Worm (Caenorhabditis elegans) whole organism, L4 larva: ENCODE measurements around the gene inft-2.

ENCODE experiments used
- T20F7.1 ChIP-seq: fragments of 200-800 bp; sonication (Bioruptor generic); optimal IDR thresholded peaks from 2 replicates; lab custom pipeline; 2018; ENCODE audit warnings: mild to moderate bottlenecking, missing genetic modification characterization, missing compliant biosample characterization
- T26A8.4 ChIP-seq: fragments of 200-800 bp; sonication (Bioruptor generic); IDR thresholded peaks from 2 replicates; pipeline ENCODE4 v1.3.6; 2022; ENCODE audit warnings: missing genetic modification characterization, missing compliant biosample characterization
- Y105C5A.15 ChIP-seq: fragments of 200-800 bp; sonication (Bioruptor generic); IDR thresholded peaks from 2 replicates; pipeline ENCODE4 v1.3.6; 2022; ENCODE audit warnings: missing genetic modification characterization, missing compliant biosample characterization
- Y48G9A.11 ChIP-seq: fragments of 200-800 bp; sonication (Bioruptor generic); IDR thresholded peaks from 2 replicates; pipeline ENCODE4 v1.3.6; 2022; ENCODE audit warnings: missing genetic modification reagents, missing genetic modification characterization, missing compliant biosample characterization
- ZK337.2 ChIP-seq: fragments of 200-800 bp; sonication (Bioruptor generic); IDR thresholded peaks from 2 replicates; pipeline ENCODE4 v1.3.6; 2022; ENCODE audit warnings: missing genetic modification reagents, missing genetic modification characterization, missing compliant biosample characterization
- aha-1 ChIP-seq: fragments of 150-350 bp; peaks from one replicate; lab custom pipeline; 2014; ENCODE audit warnings: missing biosample characterization, missing genetic modification characterization
- ama-1 ChIP-seq: fragments of 150-350 bp; optimal IDR thresholded peaks from 2 replicates; lab custom pipeline; 2014; ENCODE audit warnings: inconsistent platforms, mixed read lengths
- arid-1 ChIP-seq: fragments of 200-800 bp; sonication (Bioruptor generic); conservative IDR thresholded peaks from 2 replicates; pipeline ENCODE4 v1.3.6; 2022; ENCODE audit warnings: missing genetic modification reagents, missing genetic modification characterization, missing compliant biosample characterization
- ceh-82 ChIP-seq: sonication (generic microtip); optimal IDR thresholded peaks from 2 replicates; lab custom pipeline; 2017; ENCODE audit warnings: missing biosample characterization, missing genetic modification characterization
- daf-19 ChIP-seq: fragments of 200-800 bp; sonication (Bioruptor generic); conservative IDR thresholded peaks from 2 replicates; pipeline ENCODE4 v1.3.6; 2022; ENCODE audit warnings: missing genetic modification characterization, missing compliant biosample characterization
- daf-8 ChIP-seq: fragments of 200-800 bp; sonication (Bioruptor generic); IDR thresholded peaks from 2 replicates; pipeline ENCODE4 v1.3.6; 2022; ENCODE audit warnings: missing genetic modification characterization, missing compliant biosample characterization
- dpl-1 ChIP-seq: fragments of 150-350 bp; optimal IDR thresholded peaks from 2 replicates; lab custom pipeline; 2014; ENCODE audit warnings: missing biosample characterization, missing genetic modification reagents, missing genetic modification characterization
- dve-1 ChIP-seq: sonication (generic microtip); optimal IDR thresholded peaks from 2 replicates; lab custom pipeline; 2017; ENCODE audit warnings: antibody characterized with exemption, mild to moderate bottlenecking, missing genetic modification characterization, missing compliant biosample characterization; ENCODE audit not compliant: insufficient read depth
- fkh-10 ChIP-seq: fragments of 150-350 bp; optimal IDR thresholded peaks from 2 replicates; lab custom pipeline; 2014; ENCODE audit warnings: missing biosample characterization, missing genetic modification reagents, missing genetic modification characterization
- fos-1 ChIP-seq: fragments of 150-350 bp; optimal IDR thresholded peaks from 2 replicates; lab custom pipeline; 2014; ENCODE audit warnings: missing biosample characterization, missing genetic modification characterization
- hlh-11 ChIP-seq: fragments of 200-800 bp; sonication (Bioruptor generic); optimal IDR thresholded peaks from 2 replicates; lab custom pipeline; 2018; ENCODE audit warnings: mild to moderate bottlenecking, missing genetic modification characterization, missing compliant biosample characterization
- hlh-30 ChIP-seq: sonication (generic microtip); optimal IDR thresholded peaks from 2 replicates; lab custom pipeline; 2017; ENCODE audit warnings: antibody characterized with exemption, mild to moderate bottlenecking, missing genetic modification characterization, missing compliant biosample characterization; ENCODE audit not compliant: insufficient read depth
- jun-1 ChIP-seq: fragments of 150-350 bp; optimal IDR thresholded peaks from 2 replicates; lab custom pipeline; 2014; ENCODE audit warnings: missing biosample characterization, missing genetic modification reagents, missing genetic modification characterization
- lim-7 ChIP-seq: fragments of 200-800 bp; sonication (Bioruptor generic); IDR thresholded peaks from 2 replicates; pipeline ENCODE4 v1.3.6; 2022; ENCODE audit warnings: missing genetic modification characterization, missing compliant biosample characterization
- lin-15B ChIP-seq: fragments of 150-350 bp; sonication (generic microtip); optimal IDR thresholded peaks from 3 replicates; lab custom pipeline; 2014; ENCODE audit warnings: missing biosample characterization, missing genetic modification characterization
- lin-29 ChIP-seq: fragments of 200-800 bp; sonication (Bioruptor generic); IDR thresholded peaks from 2 replicates; pipeline ENCODE4 v1.3.6; 2022; ENCODE audit warnings: missing genetic modification reagents, missing genetic modification characterization, missing compliant biosample characterization
- lin-38 ChIP-seq: fragments of 200-800 bp; sonication (Bioruptor generic); IDR thresholded peaks from 2 replicates; pipeline ENCODE4 v1.3.6; 2022; ENCODE audit warnings: missing genetic modification reagents, missing genetic modification characterization, missing compliant biosample characterization
- lsy-2 ChIP-seq, 2 experiments: fragments of 150-350 bp in 1 of 2; sonication (generic microtip) in 1 of 2; optimal IDR thresholded peaks; 2 replicates each; lab custom pipeline; 2014 to 2017; ENCODE audit warnings: missing biosample characterization in 2 of 2, missing genetic modification characterization in 2 of 2
- mep-1 ChIP-seq: fragments of 150-350 bp; sonication (generic microtip); optimal IDR thresholded peaks from 3 replicates; lab custom pipeline; 2014; ENCODE audit warnings: missing biosample characterization, missing genetic modification characterization
- mes-2 ChIP-seq: sonication (generic microtip); optimal IDR thresholded peaks from 2 replicates; lab custom pipeline; 2016; ENCODE audit warnings: missing genotype, mild to moderate bottlenecking, missing genetic modification characterization, missing compliant biosample characterization; ENCODE audit not compliant: poor library complexity, severe bottlenecking
- nhr-102 ChIP-seq: sonication (generic microtip); optimal IDR thresholded peaks from 2 replicates; lab custom pipeline; 2016; ENCODE audit warnings: mild to moderate bottlenecking, missing genetic modification characterization, moderate library complexity, missing compliant biosample characterization
- nhr-28 ChIP-seq: fragments of 150-350 bp; optimal IDR thresholded peaks from 2 replicates; lab custom pipeline; 2014; ENCODE audit warnings: missing biosample characterization, missing genetic modification characterization
- nhr-41 ChIP-seq: fragments of 200-800 bp; sonication (Bioruptor generic); IDR thresholded peaks from 2 replicates; pipeline ENCODE4 v1.3.6; 2022; ENCODE audit warnings: missing genetic modification reagents, missing genetic modification characterization, missing compliant biosample characterization
- nhr-42 ChIP-seq: fragments of 200-800 bp; sonication (Bioruptor generic); IDR thresholded peaks from 2 replicates; pipeline ENCODE4 v1.3.6; 2022; ENCODE audit warnings: missing genetic modification characterization, missing compliant biosample characterization
- nhr-6 ChIP-seq: fragments of 150-350 bp; optimal IDR thresholded peaks from 2 replicates; lab custom pipeline; 2014; ENCODE audit warnings: missing biosample characterization, missing genetic modification characterization
- php-3 ChIP-seq: fragments of 200-800 bp; sonication (Bioruptor generic); IDR thresholded peaks from 2 replicates; pipeline ENCODE4 v1.3.6; 2022; ENCODE audit warnings: missing genetic modification reagents, missing genetic modification characterization, missing compliant biosample characterization
- pqm-1 ChIP-seq: sonication (generic microtip); optimal IDR thresholded peaks from 2 replicates; lab custom pipeline; 2017; ENCODE audit warnings: missing biosample characterization, missing genetic modification characterization
- rbr-2 ChIP-seq: sonication (generic microtip); optimal IDR thresholded peaks from 2 replicates; lab custom pipeline; 2016; ENCODE audit warnings: missing genotype, missing genetic modification characterization, missing compliant biosample characterization
- saeg-2 ChIP-seq: fragments of 200-800 bp; sonication (Bioruptor generic); IDR thresholded peaks from 2 replicates; pipeline ENCODE4 v1.3.6; 2022; ENCODE audit warnings: missing genetic modification reagents, missing genetic modification characterization, missing compliant biosample characterization
- set-16 ChIP-seq: fragments of 200-800 bp; sonication (Bioruptor generic); IDR thresholded peaks from 2 replicates; pipeline ENCODE4 v1.3.6; 2022; ENCODE audit warnings: missing genetic modification reagents, missing genetic modification characterization, missing compliant biosample characterization
- snpc-4 ChIP-seq: fragments of 150-350 bp; optimal IDR thresholded peaks from 2 replicates; lab custom pipeline; 2014; ENCODE audit warnings: missing biosample characterization, missing genetic modification characterization
- tag-97 ChIP-seq: fragments of 200-800 bp; sonication (Bioruptor generic); IDR thresholded peaks from 2 replicates; pipeline ENCODE4 v1.3.6; 2022; ENCODE audit warnings: missing genetic modification characterization, missing compliant biosample characterization
- tra-1 ChIP-seq: fragments of 200-800 bp; sonication (Bioruptor generic); IDR thresholded peaks from 2 replicates; pipeline ENCODE4 v1.3.6; 2022; ENCODE audit warnings: missing genetic modification reagents, missing genetic modification characterization, missing compliant biosample characterization
- unc-62 ChIP-seq, 3 experiments: fragments of 150-350 bp in 1 of 3; sonication (generic microtip); optimal IDR thresholded peaks in 2 of 3; peaks in 1 of 3; 1 replicate in 1 of 3; 2 replicates in 2 of 3; lab custom pipeline; 2014 to 2017; ENCODE audit warnings: missing biosample characterization in 3 of 3, missing genetic modification characterization in 3 of 3, missing genetic modification reagents in 3 of 3, missing genotype in 1 of 3
- vab-7 ChIP-seq: fragments of 200-800 bp; sonication (Bioruptor generic); IDR thresholded peaks from 2 replicates; pipeline ENCODE4 v1.3.6; 2022; ENCODE audit warnings: missing genetic modification reagents, missing genetic modification characterization, missing compliant biosample characterization
- ztf-7 ChIP-seq: fragments of 150-350 bp; optimal IDR thresholded peaks from 2 replicates; lab custom pipeline; 2014; ENCODE audit warnings: missing biosample characterization, missing genetic modification characterization

Gene inft-2

ce11 chrV:12967925-12968327 is 34.2 kb upstream of the inft-2 start, which contains the start of gene R186.8 (continued):
- TF ChIP-seq nhr-42 (GFP tag; lab: Robert Waterston, UW), result peak; percentile 88
- TF ChIP-seq hlh-30 (tag; lab: Kevin White, UChicago), result peak; percentile 43
- TF ChIP-seq lin-29 (GFP tag; lab: Robert Waterston, UW), result peak; percentile 70
- 0 out of 2 replicates have a peak, but pooled peaks have one; percentile 10 for TF ChIP-seq lim-7
- peak; percentile 92 for TF ChIP-seq T20F7.1 (GFP tag; lab: Kevin White, UChicago)
- TF ChIP-seq hlh-11 (tag; lab: Kevin White, UChicago), result peak; percentile 79

ce11 chrV:12968555-12968954 is 33.6 kb upstream of the inft-2 start, which contains the start of gene lin-46:
Gene lin-46 (plus strand): TSS chrV:12968855.
- TF ChIP-seq fos-1 (no peak), pqm-1 (tag; lab: Kevin White, UChicago) (no peak), nhr-102 (tag; lab: Kevin White, UChicago) (no peak)

- TF ChIP-seq nhr-28 (tag; lab: Kevin White, UChicago), result no peak
- peak; percentile 44 for TF ChIP-seq nhr-6
- TF ChIP-seq saeg-2 (GFP tag; lab: Robert Waterston, UW), result no peak
- TF ChIP-seq mes-2, result peak; percentile 68
- no peak for TF ChIP-seq lin-15B (tag; lab: Kevin White, UChicago)
- TF ChIP-seq mep-1, result peak; percentile 19
- TF ChIP-seq tag-97 (GFP tag; lab: Robert Waterston, UW), result no peak
- no peak for TF ChIP-seq snpc-4 (tag; lab: Kevin White, UChicago)
- TF ChIP-seq hlh-11 (tag; lab: Kevin White, UChicago), result no peak
- TF ChIP-seq dve-1, result peak; percentile 34
- no peak for TF ChIP-seq daf-8 (GFP tag; lab: Robert Waterston, UW)
- TF ChIP-seq vab-7 (GFP tag; lab: Robert Waterston, UW), result no peak
- TF ChIP-seq lin-38 (GFP tag; lab: Robert Waterston, UW), result peak; percentile 75
- no peak for TF ChIP-seq ztf-7
- no peak for TF ChIP-seq arid-1
- no peak for TF ChIP-seq rbr-2 (tag; lab: Kevin White, UChicago)
- TF ChIP-seq T20F7.1 (GFP tag; lab: Kevin White, UChicago), result peak; percentile 74
- peak in 1 of 2 experiments; percentile 90 for TF ChIP-seq lsy-2 (tag; optimal IDR thresholded peaks at IDR 0.05; lab: Kevin White, UChicago)
- peak; percentile 50 for TF ChIP-seq dpl-1 (GFP tag; lab: Kevin White, UChicago)
These were observed 31.4 kb upstream of the inft-2 start, which contains the start of gene pnn-1 for ce11 chrV:12970575-12971160. Gene pnn-1 (plus strand): TSS chrV:12971110.

- no peak for TF ChIP-seq T26A8.4 (GFP tag; lab: Robert Waterston, UW)
- TF ChIP-seq unc-62 (GFP tag; optimal IDR thresholded peaks at IDR 0.05 in 1 of 2; lab: Kevin White, UChicago), result peak in 1 of 2 experiments; percentile 59
- TF ChIP-seq unc-62 (tag; optimal IDR thresholded peaks at IDR 0.05; lab: Kevin White, UChicago), result no peak
These were observed 28.1 kb upstream of the inft-2 start for ce11 chrV:12974047-12974446.

- TF ChIP-seq dpl-1 (GFP tag; lab: Kevin White, UChicago) (no peak), mes-2 (no peak), set-16 (GFP tag; lab: Robert Waterston, UW) (no peak)
These were observed 15.1 kb upstream of the inft-2 start, which contains the start of gene shw-3 for ce11 chrV:12987061-12987460. Gene shw-3 (minus strand): TSS chrV:12987161.

- TF ChIP-seq php-3 (GFP tag; lab: Robert Waterston, UW) (no peak), tra-1 (no peak), tag-97 (GFP tag; lab: Robert Waterston, UW) (no peak), aha-1 (tag; lab: Kevin White, UChicago) (no peak), Y105C5A.15 (GFP tag; lab: Robert Waterston, UW) (no peak), fkh-10 (GFP tag; lab: Kevin White, UChicago) (no peak), jun-1 (no peak), Y48G9A.11 (no peak), dve-1 (no peak), ama-1 (lab: Kevin White, UChicago) (no peak), unc-62 (GFP tag; optimal IDR thresholded peaks at IDR 0.05 in 1 of 2; lab: Kevin White, UChicago) (no peak), unc-62 (tag; optimal IDR thresholded peaks at IDR 0.05; lab: Kevin White, UChicago) (no peak), nhr-102 (tag; lab: Kevin White, UChicago) (no peak), ZK337.2 (GFP tag; lab: Robert Waterston, UW) (no peak), ceh-82 (tag; lab: Kevin White, UChicago) (no peak), daf-19 (GFP tag; lab: Robert Waterston, UW) (no peak), nhr-41 (GFP tag; lab: Robert Waterston, UW) (no peak)
These were observed 13.9 kb upstream of the inft-2 start, which contains the start of gene F15B9.8 for ce11 chrV:12988256-12988655. Gene F15B9.8 (plus strand): TSS chrV:12988556.
